Worm (Caenorhabditis elegans) whole organism, late embryonic: ENCODE results near the gene egl-2.

ENCODE experiments used
- pros-1 ChIP-seq: fragments of 150-350 bp; optimal IDR thresholded peaks from 2 replicates; lab custom pipeline; 2014; ENCODE audit warnings: missing biosample characterization, missing genetic modification reagents, missing genetic modification characterization
- rnt-1 ChIP-seq: sonication (generic microtip); optimal IDR thresholded peaks from 2 replicates; lab custom pipeline; 2016; ENCODE audit warnings: missing genetic modification characterization, missing compliant biosample characterization

- TF ChIP-seq rnt-1 (tag; lab: Kevin White, UChicago): no peak
- TF ChIP-seq pros-1 (tag; lab: Kevin White, UChicago): no peak
Measured at ce11 chrV:1317869-1318354, 18.8 kb upstream of the egl-2 start, which contains the start of gene F16B3.3.
